Fruit fly (Drosophila melanogaster) whole organism, prepupa: ENCODE measurements around the gene Prosbeta7.

Experiments
- Blimp-1 ChIP-seq: fragments of 200-800 bp; sonication (Bioruptor generic); optimal IDR thresholded peaks from 3 replicates; lab custom pipeline; 2017; ENCODE audit warnings: missing biosample characterization, missing genetic modification characterization, mild to moderate bottlenecking, moderate library complexity, missing genetic modification reagents
- CG6792 ChIP-seq: fragments of 200-800 bp; sonication (Bioruptor generic); optimal IDR thresholded peaks from 3 replicates; lab custom pipeline; 2016; ENCODE audit warnings: missing biosample characterization, missing genetic modification characterization
- Sox102F ChIP-seq: fragments of 200-800 bp; sonication (Bioruptor generic); optimal IDR thresholded peaks from 2 replicates; lab custom pipeline; 2016; ENCODE audit warnings: missing biosample characterization, mild to moderate bottlenecking, missing genetic modification characterization
- cyc ChIP-seq: fragments of 200-800 bp; sonication (Bioruptor generic); optimal IDR thresholded peaks from 3 replicates; lab custom pipeline; 2016; ENCODE audit warnings: missing biosample characterization, missing genetic modification characterization
- esn ChIP-seq: fragments of 200-800 bp; sonication (Bioruptor generic); optimal IDR thresholded peaks from 2 replicates; lab custom pipeline; 2016; ENCODE audit warnings: missing biosample characterization, mild to moderate bottlenecking, missing genetic modification characterization, moderate library complexity

DNA sequence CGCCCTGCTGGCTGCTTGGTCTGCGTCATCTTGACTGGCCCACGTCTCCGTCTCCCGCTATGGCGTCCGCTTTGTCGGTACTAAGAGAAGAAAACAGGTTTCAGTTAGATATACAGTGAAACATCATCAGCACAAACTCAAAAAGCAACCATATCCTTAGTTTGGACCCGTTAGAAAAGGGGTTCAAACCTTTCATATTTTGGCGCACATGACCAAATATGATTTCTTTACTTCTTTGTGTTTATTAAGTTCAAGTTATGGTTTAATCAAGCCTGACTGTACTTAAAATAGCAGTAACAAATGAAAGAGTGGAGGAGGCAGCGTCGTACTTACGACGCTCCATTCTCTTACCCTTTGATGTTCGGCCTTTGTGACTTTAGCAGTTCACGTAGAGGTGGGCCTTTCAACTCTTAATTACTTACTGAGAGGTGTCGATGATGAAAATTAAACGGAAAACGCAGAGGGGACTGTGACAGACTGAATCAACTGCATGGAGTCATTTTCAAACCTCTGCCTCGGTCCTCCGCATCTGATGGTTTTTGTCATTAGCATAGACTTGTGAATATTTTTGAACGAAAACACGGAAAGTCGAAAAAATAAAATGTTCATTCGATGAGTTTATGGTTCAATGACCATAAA is 3.6 kb upstream of the Prosbeta7 start:
- TF ChIP-seq Blimp-1 (GFP tag; lab: Kevin White, UChicago) (peak; percentile 42), esn (GFP tag; lab: Kevin White, UChicago) (peak; percentile 94), Sox102F (peak; percentile 91), CG6792 (GFP tag; lab: Kevin White, UChicago) (peak; percentile 90), cyc (GFP tag; lab: Kevin White, UChicago) (peak; percentile 93)
